Fruit fly (Drosophila melanogaster): ENCODE results near the gene sqz.

The sqz gene

DNA sequence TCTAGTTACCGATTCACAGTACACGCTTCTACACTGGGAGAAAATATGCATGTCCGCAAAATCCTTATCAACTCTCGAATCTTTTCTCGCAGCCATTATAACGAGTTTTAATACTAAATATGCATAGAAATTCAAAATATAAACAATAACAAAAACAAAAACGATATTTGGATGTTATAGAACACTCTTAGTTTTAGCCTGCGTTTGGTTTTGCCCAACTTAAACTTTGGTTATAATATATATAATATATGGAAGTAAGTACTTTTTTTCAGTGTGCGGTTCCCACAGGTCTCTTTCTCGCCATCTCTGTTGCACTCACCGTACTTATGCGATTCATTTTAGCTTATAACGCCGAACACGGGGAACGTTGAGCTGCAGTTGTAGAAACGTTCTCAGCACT lies 47.8 kb downstream of the sqz start, which contains the start of gene cry (continued):
- peak; percentile 80 for TF ChIP-seq CG7839 (tag; optimal IDR thresholded peaks at IDR 0.05)
- TF ChIP-seq CG6175 (GFP tag; IDR thresholded peaks at IDR 0.05), result no peak
- TF ChIP-seq unpg (GFP tag; optimal IDR thresholded peaks at IDR 0.05), result no peak
- TF ChIP-seq zfh1 (GFP tag; IDR thresholded peaks at IDR 0.05), result no peak
- peak; percentile 85 for TF ChIP-seq sens (GFP tag)
- TF ChIP-seq CG9727 (GFP tag; optimal IDR thresholded peaks at IDR 0.05), result peak; percentile 44
- no peak for TF ChIP-seq CG8765 (GFP tag; IDR thresholded peaks at IDR 0.05)
- TF ChIP-seq p53 (GFP tag; optimal IDR thresholded peaks at IDR 0.05), result no peak
- no peak for TF ChIP-seq CG3065 (GFP tag; optimal IDR thresholded peaks at IDR 0.05)
- no peak for TF ChIP-seq CG13894 (tag; optimal IDR thresholded peaks at IDR 0.05)
- peak; percentile 37 for TF ChIP-seq CG16815 (GFP tag; optimal IDR thresholded peaks at IDR 0.05)
- TF ChIP-seq CG16813 (GFP tag; IDR thresholded peaks at IDR 0.05; ENCODE audit: partially characterized antibody), result no peak
- peak; percentile 63 for TF ChIP-seq CG1602 (GFP tag; optimal IDR thresholded peaks at IDR 0.05)
- TF ChIP-seq CG32532 (GFP tag; IDR thresholded peaks at IDR 0.05), result no peak
- TF ChIP-seq CG2875 (GFP tag; optimal IDR thresholded peaks at IDR 0.05), result peak; percentile 28
- no peak for TF ChIP-seq Rx (GFP tag; IDR thresholded peaks at IDR 0.05)
- TF ChIP-seq h (optimal IDR thresholded peaks at IDR 0.05), result no peak
- TF ChIP-seq stwl (tag; optimal IDR thresholded peaks at IDR 0.05), result no peak
- no peak for TF ChIP-seq Ravus (GFP tag; IDR thresholded peaks at IDR 0.05)
- TF ChIP-seq Ssrp (tag; optimal IDR thresholded peaks at IDR 0.05), result peak; percentile 79
- no peak for TF ChIP-seq CG11247 (GFP tag; IDR thresholded peaks at IDR 0.05)
- peak; percentile 83 for TF ChIP-seq gem (tag; optimal IDR thresholded peaks at IDR 0.05)
- TF ChIP-seq GATAe (GFP tag; conservative IDR thresholded peaks at IDR 0.05), result no peak
- TF ChIP-seq Asciz (GFP tag; optimal IDR thresholded peaks at IDR 0.05), result peak; percentile 26
- peak; percentile 38 for TF ChIP-seq CG1233 (GFP tag; optimal IDR thresholded peaks at IDR 0.05)
- TF ChIP-seq CG12071 (GFP tag; optimal IDR thresholded peaks at IDR 0.05), result peak; percentile 13
- TF ChIP-seq CG5953 (GFP tag; IDR thresholded peaks at IDR 0.05), result no peak
- peak; percentile 2 for TF ChIP-seq CG10654 (GFP tag; optimal IDR thresholded peaks at IDR 0.05)
- TF ChIP-seq CG3847 (GFP tag; IDR thresholded peaks at IDR 0.05), result 0 out of 2 replicates have a peak, but pooled peaks have one; percentile 11
- TF ChIP-seq grau (tag; optimal IDR thresholded peaks at IDR 0.05), result no peak
- TF ChIP-seq CG11560 (tag; IDR thresholded peaks at IDR 0.05), result no peak
- no peak for TF ChIP-seq CG2199 (GFP tag; IDR thresholded peaks at IDR 0.05)
- TF ChIP-seq ewg (GFP tag; optimal IDR thresholded peaks at IDR 0.05), result peak; percentile 57
- no peak for TF ChIP-seq jigr1 (GFP tag; IDR thresholded peaks at IDR 0.05)
- no peak for TF ChIP-seq Mad (GFP tag; optimal IDR thresholded peaks at IDR 0.05)
- peak; percentile 24 for TF ChIP-seq CG12659 (GFP tag; optimal IDR thresholded peaks at IDR 0.05)
- no peak for TF ChIP-seq unc-4 (GFP tag; IDR thresholded peaks at IDR 0.05; ENCODE audit: partially characterized antibody)
- TF ChIP-seq Hmx (GFP tag; optimal IDR thresholded peaks at IDR 0.05), result no peak
- peak; percentile 43 for TF ChIP-seq row (GFP tag; IDR thresholded peaks at IDR 0.05)
- no peak for TF ChIP-seq Vsx1 (GFP tag; optimal IDR thresholded peaks at IDR 0.05)
- no peak for TF ChIP-seq CG5180 (GFP tag; optimal IDR thresholded peaks at IDR 0.05)
- TF ChIP-seq Ptx1 (GFP tag; IDR thresholded peaks at IDR 0.05), result no peak
- no peak for TF ChIP-seq ham (GFP tag; IDR thresholded peaks at IDR 0.05)
- no peak for TF ChIP-seq caup (GFP tag; optimal IDR thresholded peaks at IDR 0.05; ENCODE audit: severe bottlenecking)
- TF ChIP-seq fd96Cb (tag; optimal IDR thresholded peaks at IDR 0.05), result peak; percentile 82
- no peak for TF ChIP-seq cad (GFP tag; optimal IDR thresholded peaks at IDR 0.05)
- TF ChIP-seq CG10366 (GFP tag; IDR thresholded peaks at IDR 0.05), result peak; percentile 30; the same call in 1 of the 2 replicates
- no peak for TF ChIP-seq gsb (GFP tag; IDR thresholded peaks at IDR 0.05)
- no peak for TF ChIP-seq Poxn (GFP tag; IDR thresholded peaks at IDR 0.05)
- no peak for TF ChIP-seq CG17912 (GFP tag; optimal IDR thresholded peaks at IDR 0.05)
- TF ChIP-seq CG7357 (GFP tag; IDR thresholded peaks at IDR 0.05), result no peak
- TF ChIP-seq psq (GFP tag; optimal IDR thresholded peaks at IDR 0.05), result no peak
- TF ChIP-seq Atf3 (GFP tag; optimal IDR thresholded peaks at IDR 0.05), result no peak

All from whole organism, embryonic.